Fruit fly (Drosophila melanogaster): Measurements from ENCODE around the gene CG6310.

dm6 chr3L:11020058-11020457 is 49.6 kb downstream of the CG6310 start:
- TF ChIP-seq pad (GFP tag; optimal IDR thresholded peaks at IDR 0.05): no peak
- no peak for TF ChIP-seq bab1 (GFP tag; optimal IDR thresholded peaks at IDR 0.05)
- TF ChIP-seq kay (GFP tag; ENCODE audit: borderline replicate concordance): no peak
- TF ChIP-seq ovo (GFP tag; optimal IDR thresholded peaks at IDR 0.05): no peak
- no peak for TF ChIP-seq CG12768 (GFP tag; optimal IDR thresholded peaks at IDR 0.05)
- TF ChIP-seq CG5204 (GFP tag; optimal IDR thresholded peaks at IDR 0.05): no peak
- TF ChIP-seq tj (GFP tag; optimal IDR thresholded peaks at IDR 0.05): no peak
